Worm (Caenorhabditis elegans) whole organism, mixed stage, embryonic: Measurements from ENCODE around the gene thoc-1.

ENCODE experiments used
- M03D4.4 ChIP-seq: sonication (generic microtip); optimal IDR thresholded peaks from 2 replicates; lab custom pipeline; 2017; ENCODE audit warnings: mild to moderate bottlenecking, missing genetic modification characterization, missing compliant biosample characterization
- bed-3 ChIP-seq: fragments of 200-800 bp; sonication (Bioruptor generic); optimal IDR thresholded peaks from 3 replicates; lab custom pipeline; 2018; ENCODE audit warnings: mild to moderate bottlenecking, missing genetic modification characterization, moderate library complexity, missing compliant biosample characterization
- blmp-1 ChIP-seq: fragments of 150-350 bp; optimal IDR thresholded peaks from 2 replicates; lab custom pipeline; 2014; ENCODE audit warnings: missing biosample characterization, missing genetic modification characterization
- ceh-39 ChIP-seq: fragments of 150-350 bp; optimal IDR thresholded peaks from 2 replicates; lab custom pipeline; 2014; ENCODE audit warnings: missing biosample characterization, missing genetic modification characterization
- ceh-43 ChIP-seq: fragments of 200-800 bp; sonication (Bioruptor generic); optimal IDR thresholded peaks from 2 replicates; lab custom pipeline; 2018; ENCODE audit warnings: mild to moderate bottlenecking, missing genetic modification characterization, moderate library complexity, missing compliant biosample characterization
- ceh-83 ChIP-seq: fragments of 200-800 bp; sonication (Bioruptor generic); optimal IDR thresholded peaks from 2 replicates; lab custom pipeline; 2018; ENCODE audit warnings: mild to moderate bottlenecking, missing genetic modification characterization, missing compliant biosample characterization
- cnd-1 ChIP-seq: fragments of 200-800 bp; sonication (Bioruptor generic); optimal IDR thresholded peaks from 2 replicates; lab custom pipeline; 2018; ENCODE audit warnings: mild to moderate bottlenecking, missing genetic modification characterization, missing compliant biosample characterization
- elt-1 ChIP-seq: sonication (generic microtip); optimal IDR thresholded peaks from 2 replicates; lab custom pipeline; 2017; ENCODE audit warnings: missing genetic modification characterization, mild to moderate bottlenecking, missing compliant biosample characterization, antibody characterized with exemption, moderate library complexity, borderline replicate concordance; ENCODE audit not compliant: insufficient read depth
- elt-3 ChIP-seq: fragments of 150-350 bp; optimal IDR thresholded peaks from 2 replicates; lab custom pipeline; 2014; ENCODE audit warnings: missing biosample characterization, missing genetic modification characterization
- flh-1 ChIP-seq: fragments of 200-800 bp; sonication (Bioruptor generic); optimal IDR thresholded peaks from 2 replicates; lab custom pipeline; 2018; ENCODE audit warnings: mild to moderate bottlenecking, missing genetic modification characterization, moderate library complexity, missing compliant biosample characterization
- ham-2 ChIP-seq: fragments of 200-800 bp; sonication (Bioruptor generic); optimal IDR thresholded peaks from 2 replicates; lab custom pipeline; 2018; ENCODE audit warnings: mild to moderate bottlenecking, missing genetic modification characterization, missing compliant biosample characterization
- lin-13 ChIP-seq: fragments of 150-350 bp; optimal IDR thresholded peaks from 2 replicates; lab custom pipeline; 2014; ENCODE audit warnings: missing biosample characterization, missing genetic modification characterization
- lsy-2 ChIP-seq: fragments of 150-350 bp; optimal IDR thresholded peaks from 2 replicates; lab custom pipeline; 2014; ENCODE audit warnings: missing biosample characterization, missing genetic modification characterization
- mab-5 ChIP-seq: fragments of 150-350 bp; optimal IDR thresholded peaks from 2 replicates; lab custom pipeline; 2014; ENCODE audit warnings: missing biosample characterization, missing genetic modification characterization
- mep-1 ChIP-seq: fragments of 150-350 bp; optimal IDR thresholded peaks from 2 replicates; lab custom pipeline; 2017; ENCODE audit warnings: missing biosample characterization, missing genetic modification reagents, missing genetic modification characterization, inconsistent platforms
- nhr-12 ChIP-seq: fragments of 150-350 bp; optimal IDR thresholded peaks from 2 replicates; lab custom pipeline; 2014; ENCODE audit warnings: missing biosample characterization, missing genetic modification characterization
- nhr-2 ChIP-seq: fragments of 150-350 bp; optimal IDR thresholded peaks from 2 replicates; lab custom pipeline; 2014; ENCODE audit warnings: missing biosample characterization, missing genetic modification characterization
- nhr-237 ChIP-seq: fragments of 150-350 bp; optimal IDR thresholded peaks from 2 replicates; lab custom pipeline; 2014; ENCODE audit warnings: missing biosample characterization, missing genetic modification characterization
- nhr-28 ChIP-seq: fragments of 150-350 bp; optimal IDR thresholded peaks from 2 replicates; lab custom pipeline; 2014; ENCODE audit warnings: missing biosample characterization, missing genetic modification characterization
- nhr-76 ChIP-seq: sonication (generic microtip); optimal IDR thresholded peaks from 2 replicates; lab custom pipeline; 2017; ENCODE audit warnings: missing biosample characterization, missing genetic modification characterization
- pha-4 ChIP-seq: fragments of 150-350 bp; optimal IDR thresholded peaks from 2 replicates; lab custom pipeline; 2018; ENCODE audit warnings: missing biosample characterization, missing genetic modification reagents, missing genetic modification characterization
- sem-2 ChIP-seq: fragments of 200-800 bp; sonication (Bioruptor generic); optimal IDR thresholded peaks from 2 replicates; lab custom pipeline; 2018; ENCODE audit warnings: mild to moderate bottlenecking, missing genetic modification characterization, missing compliant biosample characterization
- snpc-4 ChIP-seq: fragments of 150-350 bp; optimal IDR thresholded peaks from 2 replicates; lab custom pipeline; 2014; ENCODE audit warnings: missing biosample characterization, missing genetic modification characterization
- sptf-1 ChIP-seq: sonication (generic microtip); optimal IDR thresholded peaks from 2 replicates; lab custom pipeline; 2017; ENCODE audit warnings: mild to moderate bottlenecking, missing genetic modification characterization, moderate library complexity, missing compliant biosample characterization
- tbx-8 ChIP-seq: fragments of 200-800 bp; sonication (Bioruptor generic); optimal IDR thresholded peaks from 2 replicates; lab custom pipeline; 2018; ENCODE audit warnings: mild to moderate bottlenecking, missing genetic modification characterization, moderate library complexity, missing compliant biosample characterization
- unc-120 ChIP-seq: sonication (generic microtip); optimal IDR thresholded peaks from 2 replicates; lab custom pipeline; 2017; ENCODE audit warnings: missing genetic modification characterization, missing compliant biosample characterization; ENCODE audit not compliant: poor library complexity, severe bottlenecking
- unc-39 ChIP-seq: fragments of 150-350 bp; optimal IDR thresholded peaks from 2 replicates; lab custom pipeline; 2014; ENCODE audit warnings: missing biosample characterization, missing genetic modification characterization
- unc-62 ChIP-seq: fragments of 150-350 bp; optimal IDR thresholded peaks from 2 replicates; lab custom pipeline; 2014; ENCODE audit warnings: missing biosample characterization, missing genetic modification reagents, missing genetic modification characterization
- zip-8 ChIP-seq: fragments of 150-350 bp; optimal IDR thresholded peaks from 2 replicates; lab custom pipeline; 2014; ENCODE audit warnings: missing biosample characterization, missing genetic modification characterization
- ztf-11 ChIP-seq: fragments of 150-350 bp; optimal IDR thresholded peaks from 2 replicates; lab custom pipeline; 2014; ENCODE audit warnings: missing biosample characterization, missing genetic modification characterization

The thoc-1 gene

ce11 chrII:724004-724403 is 22.1 kb downstream of the thoc-1 start:
- TF ChIP-seq nhr-237 (tag; lab: Kevin White, UChicago) (no peak), unc-39 (no peak), unc-62 (GFP tag; lab: Kevin White, UChicago) (no peak), bed-3 (GFP tag; lab: Kevin White, UChicago) (no peak), nhr-28 (tag; lab: Kevin White, UChicago) (no peak), sem-2 (GFP tag; lab: Kevin White, UChicago) (no peak), elt-1 (no peak), M03D4.4 (tag; lab: Kevin White, UChicago) (no peak), pha-4 (tag; lab: Kevin White, UChicago) (no peak), elt-3 (tag; lab: Kevin White, UChicago) (no peak), ceh-83 (GFP tag; lab: Kevin White, UChicago) (no peak), flh-1 (GFP tag; lab: Kevin White, UChicago) (no peak), blmp-1 (tag; lab: Kevin White, UChicago) (no peak), ztf-11 (tag; lab: Kevin White, UChicago) (no peak), mep-1 (tag; lab: Kevin White, UChicago) (no peak), lin-13 (tag; lab: Kevin White, UChicago) (no peak), nhr-2 (no peak), ham-2 (GFP tag; lab: Kevin White, UChicago) (no peak)
- TF ChIP-seq, all 35 proteins: peak for 0

ce11 chrII:729931-730330 is 28.0 kb downstream of the thoc-1 start:
- TF ChIP-seq pha-4 (tag; lab: Kevin White, UChicago) (no peak), sptf-1 (peak; percentile 11), unc-62 (GFP tag; lab: Kevin White, UChicago) (no peak), lsy-2 (tag; lab: Kevin White, UChicago) (peak; percentile 23)

- TF ChIP-seq cnd-1 (tag; lab: Kevin White, UChicago) (no peak), pha-4 (tag; lab: Kevin White, UChicago) (no peak), lin-13 (tag; lab: Kevin White, UChicago) (peak; percentile 30), lsy-2 (tag; lab: Kevin White, UChicago) (peak; percentile 72)
- TF ChIP-seq, all 35 proteins: peak for 2
These were observed 30.5 kb downstream of the thoc-1 start for ce11 chrII:732393-732792.

ce11 chrII:740808-741207 is 38.9 kb downstream of the thoc-1 start, which contains the start of gene fbxc-48:
Gene fbxc-48, minus strand, starts transcription at chrII:740908.
- TF ChIP-seq lsy-2 (tag; lab: Kevin White, UChicago) (no peak), sem-2 (GFP tag; lab: Kevin White, UChicago) (no peak), flh-1 (GFP tag; lab: Kevin White, UChicago) (no peak), ztf-11 (tag; lab: Kevin White, UChicago) (no peak), lin-13 (tag; lab: Kevin White, UChicago) (no peak), sptf-1 (no peak), unc-39 (no peak), bed-3 (GFP tag; lab: Kevin White, UChicago) (no peak), mab-5 (no peak), unc-62 (GFP tag; lab: Kevin White, UChicago) (no peak), zip-8 (tag; lab: Kevin White, UChicago) (no peak), tbx-8 (no peak), ham-2 (GFP tag; lab: Kevin White, UChicago) (no peak), nhr-12 (no peak)

- no peak for TF ChIP-seq pha-4 (tag; lab: Kevin White, UChicago)
- no peak for TF ChIP-seq bed-3 (GFP tag; lab: Kevin White, UChicago)
- TF ChIP-seq cnd-1 (tag; lab: Kevin White, UChicago), result no peak
- no peak for TF ChIP-seq zip-8 (tag; lab: Kevin White, UChicago)
- no peak for TF ChIP-seq ceh-39 (tag; lab: Kevin White, UChicago)
- no peak for TF ChIP-seq sem-2 (GFP tag; lab: Kevin White, UChicago)
- TF ChIP-seq unc-39, result no peak
- no peak for TF ChIP-seq mep-1 (tag; lab: Kevin White, UChicago)
- TF ChIP-seq sptf-1, result no peak
- no peak for TF ChIP-seq snpc-4
These were observed 48.2 kb downstream of the thoc-1 start, which contains the start of gene snt-6 for ce11 chrII:750155-750554. Gene snt-6, minus strand, starts transcription at chrII:750212.

DNA sequence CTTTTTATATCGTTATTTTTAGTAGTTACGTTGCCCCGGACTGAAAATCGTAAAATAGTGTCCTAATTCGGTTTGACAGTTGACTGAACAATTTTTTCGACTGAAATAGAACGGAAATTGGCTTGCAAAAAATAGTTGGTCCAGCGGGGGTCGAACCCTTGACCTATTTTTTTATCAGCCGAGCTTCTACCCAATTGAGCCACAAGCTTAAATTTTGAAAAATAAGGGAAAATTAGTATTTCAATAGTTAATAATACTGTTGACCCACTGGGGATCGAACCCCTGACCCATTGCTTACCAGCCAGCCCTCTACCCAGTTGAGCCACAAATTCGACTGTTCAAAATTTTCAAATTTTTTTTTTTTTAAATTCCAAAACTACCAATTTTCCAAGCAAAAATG is 49.9 kb downstream of the thoc-1 start:
- no peak for TF ChIP-seq elt-1
- TF ChIP-seq bed-3 (GFP tag; lab: Kevin White, UChicago), result no peak
- TF ChIP-seq tbx-8, result no peak
- TF ChIP-seq elt-3 (tag; lab: Kevin White, UChicago), result no peak
- TF ChIP-seq unc-120 (tag; lab: Kevin White, UChicago), result no peak
- TF ChIP-seq pha-4 (tag; lab: Kevin White, UChicago), result no peak
- TF ChIP-seq ceh-43 (GFP tag; lab: Kevin White, UChicago), result no peak
- no peak for TF ChIP-seq nhr-76
